Fruit fly (Drosophila melanogaster) whole organism, prepupa: ENCODE measurements around the gene CG13315.
A peak's percentile ranks its signal among the peaks of the same experiment; 100 is the strongest.

Source experiments
- Blimp-1 ChIP-seq: fragments of 200-800 bp; sonication (Bioruptor generic); optimal IDR thresholded peaks from 3 replicates; lab custom pipeline; 2017; ENCODE audit warnings: missing biosample characterization, missing genetic modification characterization, mild to moderate bottlenecking, moderate library complexity, missing genetic modification reagents
- CG10631 ChIP-seq: fragments of 200-800 bp; sonication (Bioruptor generic); optimal IDR thresholded peaks from 2 replicates; lab custom pipeline; 2016; ENCODE audit warnings: missing biosample characterization, missing genetic modification characterization
- CG10669 ChIP-seq: fragments of 200-800 bp; sonication (Bioruptor generic); optimal IDR thresholded peaks from 3 replicates; lab custom pipeline; 2018; ENCODE audit warnings: missing biosample characterization, mild to moderate bottlenecking, missing genetic modification characterization, moderate library complexity
- CG11902 ChIP-seq: fragments of 200-800 bp; sonication (Bioruptor generic); optimal IDR thresholded peaks from 3 replicates; lab custom pipeline; 2016; ENCODE audit warnings: missing biosample characterization, missing genetic modification characterization
- CG15336 ChIP-seq: fragments of 200-800 bp; sonication (Bioruptor generic); IDR thresholded peaks from 2 replicates; pipeline ENCODE4 v1.3.6; 2022; ENCODE audit warnings: missing biosample characterization, missing genetic modification characterization
- CG1621 ChIP-seq: fragments of 200-800 bp; sonication (Bioruptor generic); optimal IDR thresholded peaks from 3 replicates; lab custom pipeline; 2018; ENCODE audit warnings: missing biosample characterization, mild to moderate bottlenecking, missing genetic modification characterization
- CG3032 ChIP-seq: fragments of 200-800 bp; optimal IDR thresholded peaks from 2 replicates; lab custom pipeline; 2019; ENCODE audit warnings: missing biosample characterization, mild to moderate bottlenecking, missing genetic modification characterization, moderate library complexity
- CG31627 ChIP-seq: fragments of 200-800 bp; sonication (Bioruptor generic); optimal IDR thresholded peaks from 3 replicates; lab custom pipeline; 2016; ENCODE audit warnings: missing biosample characterization, missing genetic modification characterization
- CG32006 ChIP-seq: fragments of 200-800 bp; sonication (Bioruptor generic); optimal IDR thresholded peaks from 3 replicates; lab custom pipeline; 2017; ENCODE audit warnings: missing biosample characterization, mild to moderate bottlenecking, missing genetic modification characterization
- CG34406 ChIP-seq: fragments of 200-800 bp; sonication (Bioruptor generic); optimal IDR thresholded peaks from 3 replicates; lab custom pipeline; 2016; ENCODE audit warnings: missing biosample characterization, missing genetic modification characterization
- CG4318 ChIP-seq: fragments of 200-800 bp; sonication (Bioruptor generic); optimal IDR thresholded peaks from 3 replicates; lab custom pipeline; 2017; ENCODE audit warnings: missing biosample characterization, mild to moderate bottlenecking, missing genetic modification characterization
- CG6163 ChIP-seq: fragments of 200-800 bp; sonication (Bioruptor generic); IDR thresholded peaks from 3 replicates; pipeline ENCODE4 v1.3.6; 2022; ENCODE audit warnings: missing biosample characterization, missing genetic modification characterization
- CG6276 ChIP-seq: fragments of 200-800 bp; sonication (Bioruptor generic); optimal IDR thresholded peaks from 2 replicates; lab custom pipeline; 2017; ENCODE audit warnings: missing biosample characterization, mild to moderate bottlenecking, missing genetic modification characterization
- CG6808 ChIP-seq: fragments of 200-800 bp; sonication (Bioruptor generic); optimal IDR thresholded peaks from 3 replicates; lab custom pipeline; 2017; ENCODE audit warnings: missing biosample characterization, missing genetic modification characterization, mild to moderate bottlenecking, moderate library complexity, missing genetic modification reagents
- CG6854 ChIP-seq: fragments of 200-800 bp; sonication (Bioruptor generic); optimal IDR thresholded peaks from 2 replicates; lab custom pipeline; 2017; ENCODE audit warnings: missing biosample characterization, mild to moderate bottlenecking, missing genetic modification characterization
- CG7368 ChIP-seq: fragments of 200-800 bp; sonication (Bioruptor generic); optimal IDR thresholded peaks from 3 replicates; lab custom pipeline; 2016; ENCODE audit warnings: missing biosample characterization, missing genetic modification characterization
- Eip75B ChIP-seq: fragments of 200-800 bp; sonication (Bioruptor generic); optimal IDR thresholded peaks from 3 replicates; lab custom pipeline; 2016; ENCODE audit warnings: missing biosample characterization, missing genetic modification characterization
- Eip78C ChIP-seq: fragments of 200-800 bp; sonication (Bioruptor generic); peaks from one replicate; lab custom pipeline; 2016; ENCODE audit warnings: missing biosample characterization, missing genetic modification characterization
- Hr38 ChIP-seq: sonication (Bioruptor generic); optimal IDR thresholded peaks from 2 replicates; lab custom pipeline; 2016; ENCODE audit warnings: missing biosample characterization, missing genetic modification characterization
- Hr39 ChIP-seq: fragments of 200-800 bp; sonication (Bioruptor generic); optimal IDR thresholded peaks from 2 replicates; lab custom pipeline; 2016; ENCODE audit warnings: missing biosample characterization, missing genetic modification characterization
- Hr4 ChIP-seq: fragments of 200-800 bp; sonication (Bioruptor generic); optimal IDR thresholded peaks from 3 replicates; lab custom pipeline; 2016; ENCODE audit warnings: missing biosample characterization, missing genetic modification characterization
- Lpt ChIP-seq: fragments of 200-800 bp; sonication (Bioruptor generic); optimal IDR thresholded peaks from 3 replicates; lab custom pipeline; 2016; ENCODE audit warnings: missing biosample characterization, missing genetic modification characterization
- Met ChIP-seq: fragments of 200-800 bp; sonication (Bioruptor generic); optimal IDR thresholded peaks from 3 replicates; lab custom pipeline; 2016; ENCODE audit warnings: missing biosample characterization, missing genetic modification characterization
- OdsH ChIP-seq: fragments of 200-800 bp; sonication (Bioruptor generic); optimal IDR thresholded peaks from 3 replicates; lab custom pipeline; 2016; ENCODE audit warnings: missing biosample characterization, missing genetic modification characterization
- Smox ChIP-seq: fragments of 200-800 bp; sonication (Bioruptor generic); optimal IDR thresholded peaks from 3 replicates; lab custom pipeline; 2016; ENCODE audit warnings: missing biosample characterization, missing genetic modification characterization
- Sox14 ChIP-seq: fragments of 200-800 bp; sonication (Bioruptor generic); optimal IDR thresholded peaks from 3 replicates; lab custom pipeline; 2016; ENCODE audit warnings: missing biosample characterization, missing genetic modification characterization
- achi ChIP-seq: fragments of 200-800 bp; sonication (Bioruptor generic); optimal IDR thresholded peaks from 3 replicates; lab custom pipeline; 2016; ENCODE audit warnings: missing biosample characterization, missing genetic modification characterization
- acj6 ChIP-seq: fragments of 200-800 bp; sonication (Bioruptor generic); optimal IDR thresholded peaks from 3 replicates; lab custom pipeline; 2016; ENCODE audit warnings: missing biosample characterization, missing genetic modification characterization
- cyc ChIP-seq: fragments of 200-800 bp; sonication (Bioruptor generic); optimal IDR thresholded peaks from 3 replicates; lab custom pipeline; 2016; ENCODE audit warnings: missing biosample characterization, missing genetic modification characterization
- dsx ChIP-seq: fragments of 200-800 bp; optimal IDR thresholded peaks from 3 replicates; lab custom pipeline; 2019; ENCODE audit warnings: missing biosample characterization, mild to moderate bottlenecking, missing genetic modification characterization, moderate library complexity; ENCODE audit not compliant: poor library complexity, severe bottlenecking
- eg ChIP-seq: fragments of 200-800 bp; sonication (Bioruptor generic); IDR thresholded peaks from 3 replicates; pipeline ENCODE4 v1.3.6; 2022; ENCODE audit warnings: missing biosample characterization, missing genetic modification characterization
- esn ChIP-seq: fragments of 200-800 bp; sonication (Bioruptor generic); optimal IDR thresholded peaks from 2 replicates; lab custom pipeline; 2016; ENCODE audit warnings: missing biosample characterization, mild to moderate bottlenecking, missing genetic modification characterization, moderate library complexity
- fkh ChIP-seq: fragments of 200-800 bp; sonication (Bioruptor generic); optimal IDR thresholded peaks from 3 replicates; lab custom pipeline; 2017; ENCODE audit warnings: missing biosample characterization, mild to moderate bottlenecking, missing genetic modification characterization, moderate library complexity
- lz ChIP-seq: fragments of 200-800 bp; sonication (Bioruptor generic); optimal IDR thresholded peaks from 3 replicates; lab custom pipeline; 2016; ENCODE audit warnings: missing biosample characterization, missing genetic modification characterization
- pdm3 ChIP-seq: fragments of 200-800 bp; sonication (Bioruptor generic); optimal IDR thresholded peaks from 3 replicates; lab custom pipeline; 2016; ENCODE audit warnings: missing biosample characterization, missing genetic modification characterization
- salr ChIP-seq, 2 experiments: fragments of 200-800 bp; sonication (Bioruptor generic); optimal IDR thresholded peaks; 3 replicates each; lab custom pipeline; 2016 to 2018; ENCODE audit warnings: missing biosample characterization in 2 of 2, missing genetic modification characterization in 2 of 2, mild to moderate bottlenecking in 1 of 2
- ss ChIP-seq, 2 experiments: fragments of 200-800 bp; sonication (Bioruptor generic); optimal IDR thresholded peaks; 2 replicates in 1 of 2; 3 replicates in 1 of 2; lab custom pipeline; 2017 to 2018; ENCODE audit warnings: mild to moderate bottlenecking in 2 of 2, missing biosample characterization in 2 of 2, missing genetic modification characterization in 2 of 2, moderate library complexity in 1 of 2
- svp ChIP-seq: fragments of 200-800 bp; sonication (Bioruptor generic); peaks from one replicate; lab custom pipeline; 2016; ENCODE audit warnings: missing biosample characterization, missing genetic modification characterization
- topi ChIP-seq: fragments of 200-800 bp; sonication (Bioruptor generic); optimal IDR thresholded peaks from 3 replicates; lab custom pipeline; 2016; ENCODE audit warnings: missing biosample characterization, missing genetic modification characterization

CG13315 gene

DNA sequence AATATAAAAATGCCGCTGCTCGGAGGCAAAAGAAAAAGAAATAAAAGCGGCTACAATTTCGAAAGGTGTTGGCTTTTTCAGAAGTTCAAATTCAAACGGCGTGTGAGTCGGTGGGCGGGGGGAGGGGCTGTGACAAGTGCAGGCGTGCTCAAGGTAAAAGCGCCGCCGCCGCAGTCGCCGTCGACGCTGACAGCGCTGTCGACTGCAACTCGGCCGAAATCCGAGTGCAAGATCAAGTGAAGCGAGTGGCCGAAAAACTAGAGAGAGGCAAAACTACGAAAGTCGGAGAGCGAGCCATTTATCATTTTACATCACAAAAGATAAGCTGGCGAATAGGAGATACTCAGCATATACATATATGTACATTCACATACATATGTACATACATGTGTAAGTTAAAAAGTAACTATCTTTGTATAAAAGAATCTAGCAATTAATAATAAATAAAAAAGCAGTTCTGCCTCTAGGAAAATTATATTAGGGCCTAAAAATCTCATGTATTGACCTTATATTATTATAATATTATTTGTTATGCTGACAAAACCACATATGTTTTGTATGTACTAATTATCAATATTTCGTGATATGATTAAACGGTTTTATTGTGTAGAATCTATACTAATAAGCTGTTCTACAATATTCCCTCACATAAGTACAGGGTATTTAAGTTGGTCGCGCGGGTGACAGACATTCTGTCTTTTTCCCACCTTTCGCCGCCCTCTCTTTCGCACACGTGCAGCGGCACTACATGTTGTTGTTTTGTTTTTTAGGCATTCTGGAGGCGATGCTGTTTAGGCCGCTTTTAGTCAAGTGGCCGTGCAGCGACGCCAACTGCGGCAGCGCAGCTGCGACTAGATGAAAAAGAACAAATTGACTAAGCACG, 32.3 kb downstream of the CG13315 start (continued):
- TF ChIP-seq Blimp-1 (GFP tag; lab: Kevin White, UChicago) (no peak), CG6276 (GFP tag; lab: Kevin White, UChicago) (peak; percentile 71), salr (GFP tag; optimal IDR thresholded peaks at IDR 0.05; lab: Kevin White, UChicago) (peak in 1 of 2 experiments; percentile 66), Met (GFP tag; lab: Kevin White, UChicago) (no peak), pdm3 (GFP tag; lab: Kevin White, UChicago) (peak; percentile 38), acj6 (GFP tag; lab: Kevin White, UChicago) (peak; percentile 9), CG4318 (GFP tag; lab: Kevin White, UChicago) (peak; percentile 63), CG31627 (GFP tag; lab: Kevin White, UChicago) (no peak), OdsH (GFP tag; lab: Kevin White, UChicago) (peak; percentile 58), esn (GFP tag; lab: Kevin White, UChicago) (no peak), Lpt (GFP tag; lab: Kevin White, UChicago) (no peak), CG3032 (no peak), CG7368 (GFP tag; lab: Kevin White, UChicago) (no peak), Hr38 (no peak), CG6854 (GFP tag; lab: Kevin White, UChicago) (no peak), CG10631 (GFP tag; lab: Kevin White, UChicago) (peak; percentile 32), Hr39 (no peak)

DNA sequence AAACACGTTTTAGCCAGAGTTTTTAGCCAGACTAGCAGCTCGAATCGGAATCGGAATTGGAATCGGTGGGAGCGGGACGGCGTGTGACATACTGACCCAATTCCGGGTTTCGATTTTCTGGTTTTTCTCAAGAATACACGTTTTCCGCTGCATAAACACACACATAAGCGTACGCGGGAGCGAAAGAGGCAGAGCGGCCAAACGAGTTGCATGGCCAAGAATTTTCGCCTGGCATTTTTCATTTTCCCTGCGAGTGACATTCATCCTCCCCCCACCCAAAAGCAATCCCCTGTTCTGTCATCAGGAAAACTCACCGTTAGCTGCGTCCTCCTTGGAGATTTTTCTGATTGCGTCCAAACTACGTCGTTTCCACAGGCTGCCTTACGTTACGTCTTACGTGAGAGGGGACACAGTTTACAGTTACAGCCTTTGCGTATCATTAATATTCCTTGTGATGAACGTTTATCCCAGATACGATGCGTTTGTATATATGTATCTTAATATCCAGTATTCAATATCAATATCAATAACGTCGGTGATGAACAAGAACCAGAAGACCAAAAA, 33.0 kb downstream of the CG13315 start:
- TF ChIP-seq CG10669 (no peak), eg (GFP tag; lab: Robert Waterston, UW) (0 out of 3 replicates have a peak, but pooled peaks have one; percentile 33), CG3032 (no peak), cyc (no peak), Eip78C (GFP tag; lab: Kevin White, UChicago) (peak; percentile 8), Smox (no peak), lz (GFP tag; lab: Kevin White, UChicago) (no peak), fkh (no peak)

DNA sequence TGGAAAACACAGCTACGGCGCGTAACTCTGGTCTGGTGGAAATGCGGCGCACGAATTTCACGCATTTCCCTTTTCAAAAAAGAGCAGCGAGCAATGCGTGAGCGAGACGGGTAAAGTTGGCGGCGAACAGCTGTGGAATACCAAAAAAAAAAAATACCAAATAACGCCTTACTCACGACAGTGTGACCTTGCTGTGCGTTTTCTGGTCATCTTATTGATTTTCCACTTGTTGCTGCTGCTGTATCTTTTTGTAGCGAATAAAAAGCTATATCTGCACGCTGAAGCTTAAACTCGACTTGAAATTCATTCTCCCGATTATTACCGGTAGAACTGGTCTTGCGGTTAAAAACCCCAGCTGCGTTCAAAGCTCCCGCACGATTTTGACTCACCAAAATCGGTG, 37.7 kb downstream of the CG13315 start, which contains the start of the genes bol and Dhpr:
Gene bol (minus strand): TSS at position 57 of the 400 bp plus-strand sequence.
Gene Dhpr (plus strand): TSS at position 212 of the 400 bp plus-strand sequence.
- peak; percentile 55 for TF ChIP-seq svp
- peak; percentile 29 for TF ChIP-seq Eip78C (GFP tag; lab: Kevin White, UChicago)
- TF ChIP-seq fkh = peak; percentile 68
- TF ChIP-seq CG3032 = no peak
- peak; percentile 42 for TF ChIP-seq Eip75B (GFP tag; lab: Kevin White, UChicago)
- peak; percentile 34; the same call in 1 of the 2 replicates for TF ChIP-seq CG15336 (GFP tag; lab: Robert Waterston, UW)
- TF ChIP-seq dsx (GFP tag; lab: Kevin White, UChicago) = no peak
- no peak for TF ChIP-seq Hr39
- TF ChIP-seq CG6163 = 0 out of 3 replicates have a peak, but pooled peaks have one; percentile 27
- TF ChIP-seq Sox14 (GFP tag; lab: Kevin White, UChicago) = peak; percentile 3
- TF ChIP-seq CG7368 (GFP tag; lab: Kevin White, UChicago) = no peak

DNA sequence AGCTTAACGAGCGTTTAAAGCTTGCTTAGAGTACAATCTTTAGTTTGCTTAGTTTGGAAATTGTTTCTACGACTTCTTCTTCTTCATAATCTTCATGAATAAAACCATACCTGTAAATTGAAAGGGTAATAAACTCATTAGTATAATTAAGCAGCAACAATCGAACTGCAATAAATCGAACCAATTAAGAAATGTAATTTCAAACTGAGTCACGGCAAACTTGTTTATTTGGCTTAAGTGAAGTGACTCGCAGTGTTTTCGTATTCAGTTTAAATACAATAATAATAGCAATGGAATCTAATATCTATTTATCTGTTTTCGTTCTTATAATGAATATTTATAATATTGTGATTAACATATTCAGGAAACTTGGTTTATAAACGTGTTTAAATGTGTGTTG, 39.1 kb downstream of the CG13315 start:
- no peak for TF ChIP-seq CG6808 (GFP tag; lab: Kevin White, UChicago)
- no peak for TF ChIP-seq CG10669
- TF ChIP-seq CG11902 = no peak
- no peak for TF ChIP-seq CG1621 (tag; lab: Kevin White, UChicago)
- no peak for TF ChIP-seq Hr4 (GFP tag; lab: Kevin White, UChicago)
- no peak for TF ChIP-seq CG34406 (GFP tag; lab: Kevin White, UChicago)
- TF ChIP-seq topi = no peak
- no peak for TF ChIP-seq CG31627 (GFP tag; lab: Kevin White, UChicago)
- no peak for TF ChIP-seq Hr38
- no peak for TF ChIP-seq achi (GFP tag; lab: Kevin White, UChicago)
- TF ChIP-seq Met (GFP tag; lab: Kevin White, UChicago) = no peak
- no peak for TF ChIP-seq CG32006 (GFP tag; lab: Kevin White, UChicago)
- no peak for TF ChIP-seq Hr39
- TF ChIP-seq Blimp-1 (GFP tag; lab: Kevin White, UChicago) = no peak
- no peak for TF ChIP-seq CG4318 (GFP tag; lab: Kevin White, UChicago)
- no peak for TF ChIP-seq ss (GFP tag; optimal IDR thresholded peaks at IDR 0.05; lab: Kevin White, UChicago)
- TF ChIP-seq dsx (GFP tag; lab: Kevin White, UChicago) = no peak
